Fruit fly (Drosophila melanogaster) whole organism, pupa: ENCODE measurements around the gene CG10909.

ENCODE experiments used
- CG13204 ChIP-seq: fragments of 200-800 bp; sonication (Bioruptor generic); optimal IDR thresholded peaks from 2 replicates; lab custom pipeline; 2018; ENCODE audit warnings: missing biosample characterization, mild to moderate bottlenecking, missing genetic modification characterization, moderate library complexity
- CG17806 ChIP-seq: fragments of 200-800 bp; sonication (Bioruptor generic); optimal IDR thresholded peaks from 2 replicates; lab custom pipeline; 2018; ENCODE audit warnings: missing biosample characterization, mild to moderate bottlenecking, missing genetic modification characterization, moderate library complexity
- CG8301 ChIP-seq: fragments of 200-800 bp; sonication (Bioruptor generic); optimal IDR thresholded peaks from 2 replicates; lab custom pipeline; 2018; ENCODE audit warnings: missing biosample characterization, mild to moderate bottlenecking, missing genetic modification characterization
- Snoo ChIP-seq: fragments of 200-800 bp; sonication (Bioruptor generic); optimal IDR thresholded peaks from 3 replicates; lab custom pipeline; 2017; ENCODE audit warnings: missing biosample characterization, mild to moderate bottlenecking, missing genetic modification characterization, inconsistent platforms
- fd96Ca ChIP-seq: fragments of 200-800 bp; sonication (Bioruptor generic); IDR thresholded peaks from 3 replicates; pipeline ENCODE4 v1.3.6; 2022; ENCODE audit warnings: missing biosample characterization, missing genetic modification characterization
- rn ChIP-seq: fragments of 200-800 bp; sonication (Bioruptor generic); IDR thresholded peaks from 2 replicates; pipeline ENCODE4 v1.3.6; 2022; ENCODE audit warnings: missing biosample characterization, missing genetic modification characterization

- TF ChIP-seq fd96Ca (GFP tag; lab: Robert Waterston, UW): no peak
- TF ChIP-seq CG13204 (GFP tag; lab: Kevin White, UChicago): no peak
- no peak for TF ChIP-seq Snoo (tag; lab: Kevin White, UChicago)
- TF ChIP-seq CG8301 (tag; lab: Kevin White, UChicago): no peak
- no peak for TF ChIP-seq CG17806 (tag; lab: Kevin White, UChicago)
- no peak for TF ChIP-seq rn
Measured at dm6 chr3R:12891656-12892055, 19.4 kb downstream of the CG10909 start, which contains the start of gene d-cup.
